Fruit fly (Drosophila melanogaster) whole organism, embryonic: ENCODE results near the gene Hmr.

Experiments
- Blimp-1 ChIP-seq: fragments of 200-800 bp; sonication (Bioruptor generic); optimal IDR thresholded peaks from 3 replicates; lab custom pipeline; 2018; ENCODE audit warnings: missing biosample characterization, missing genetic modification characterization, mild to moderate bottlenecking, moderate library complexity, missing genetic modification reagents
- CG1602 ChIP-seq: fragments of 200-800 bp; sonication (Bioruptor generic); optimal IDR thresholded peaks from 3 replicates; lab custom pipeline; 2016; ENCODE audit warnings: missing biosample characterization, missing genetic modification characterization
- CG2678 ChIP-seq: fragments of 200-800 bp; sonication (Bioruptor generic); optimal IDR thresholded peaks from 3 replicates; lab custom pipeline; 2019; ENCODE audit warnings: missing biosample characterization, mild to moderate bottlenecking, missing genetic modification characterization, moderate library complexity
- CG30403 ChIP-seq: fragments of 200-800 bp; sonication (Bioruptor generic); optimal IDR thresholded peaks from 3 replicates; lab custom pipeline; 2016; ENCODE audit warnings: missing biosample characterization, missing genetic modification characterization
- unpg ChIP-seq: fragments of 200-800 bp; sonication (Bioruptor generic); optimal IDR thresholded peaks from 3 replicates; lab custom pipeline; 2018; ENCODE audit warnings: missing biosample characterization, mild to moderate bottlenecking, missing genetic modification characterization, moderate library complexity

dm6 chrX:10546631-10547030, 49.0 kb downstream of the Hmr start:
- TF ChIP-seq CG2678 (tag; lab: Kevin White, UChicago) = no peak
- no peak for TF ChIP-seq Blimp-1
- no peak for TF ChIP-seq CG1602 (GFP tag; lab: Kevin White, UChicago)
- TF ChIP-seq unpg (GFP tag; lab: Kevin White, UChicago) = no peak
- no peak for TF ChIP-seq CG30403
